Fruit fly (Drosophila melanogaster) whole organism, embryonic: Measurements from ENCODE around the gene Fdh.

ENCODE experiments used
- Antp ChIP-seq: fragments of 200-800 bp; sonication (Bioruptor generic); optimal IDR thresholded peaks from 3 replicates; lab custom pipeline; 2016; ENCODE audit warnings: missing biosample characterization, missing genetic modification characterization
- Atf6 ChIP-seq: fragments of 200-800 bp; sonication (Bioruptor generic); IDR thresholded peaks from 2 replicates; pipeline ENCODE4 v1.3.6; 2022; ENCODE audit warnings: missing biosample characterization, missing genetic modification characterization
- Bdp1 ChIP-seq: fragments of 200-800 bp; sonication (Bioruptor generic); optimal IDR thresholded peaks from 3 replicates; lab custom pipeline; 2016; ENCODE audit warnings: missing biosample characterization, missing genetic modification characterization
- CG10209 ChIP-seq: fragments of 200-800 bp; sonication (Bioruptor generic); optimal IDR thresholded peaks from 3 replicates; lab custom pipeline; 2017; ENCODE audit warnings: missing biosample characterization, mild to moderate bottlenecking, missing genetic modification characterization, missing genetic modification reagents
- CG10267 ChIP-seq: fragments of 200-800 bp; sonication (Bioruptor generic); optimal IDR thresholded peaks from 2 replicates; lab custom pipeline; 2018; ENCODE audit warnings: missing biosample characterization, mild to moderate bottlenecking, missing genetic modification characterization, moderate library complexity
- CG10654 ChIP-seq: fragments of 200-800 bp; sonication (Bioruptor generic); optimal IDR thresholded peaks from 2 replicates; lab custom pipeline; 2016; ENCODE audit warnings: missing biosample characterization, missing genetic modification characterization
- CG18619 ChIP-seq: fragments of 200-800 bp; sonication (Bioruptor generic); optimal IDR thresholded peaks from 3 replicates; lab custom pipeline; 2017; ENCODE audit warnings: missing biosample characterization, mild to moderate bottlenecking, missing genetic modification characterization
- CG18764 ChIP-seq: fragments of 200-800 bp; sonication (Bioruptor generic); optimal IDR thresholded peaks from 3 replicates; lab custom pipeline; 2016; ENCODE audit warnings: missing biosample characterization, missing genetic modification characterization
- CG32532 ChIP-seq: fragments of 200-800 bp; sonication (Bioruptor generic); IDR thresholded peaks from 2 replicates; pipeline ENCODE4 v1.3.6; 2022; ENCODE audit warnings: missing biosample characterization, missing genetic modification characterization
- CG5245 ChIP-seq: fragments of 200-800 bp; sonication (Bioruptor generic); optimal IDR thresholded peaks from 3 replicates; lab custom pipeline; 2016; ENCODE audit warnings: missing biosample characterization, missing genetic modification characterization
- CG6683 ChIP-seq: fragments of 200-800 bp; sonication (Bioruptor generic); optimal IDR thresholded peaks from 2 replicates; lab custom pipeline; 2017; ENCODE audit warnings: missing biosample characterization, mild to moderate bottlenecking, missing genetic modification characterization, missing genetic modification reagents
- CG7271 ChIP-seq: fragments of 200-800 bp; sonication (Bioruptor generic); optimal IDR thresholded peaks from 2 replicates; lab custom pipeline; 2018; ENCODE audit warnings: missing biosample characterization, mild to moderate bottlenecking, missing genetic modification characterization, moderate library complexity
- CG7839 ChIP-seq: fragments of 200-800 bp; sonication (Bioruptor generic); optimal IDR thresholded peaks from 3 replicates; lab custom pipeline; 2018; ENCODE audit warnings: missing biosample characterization, mild to moderate bottlenecking, missing genetic modification characterization, moderate library complexity
- CG9437 ChIP-seq: fragments of 200-800 bp; sonication (Bioruptor generic); optimal IDR thresholded peaks from 2 replicates; lab custom pipeline; 2018; ENCODE audit warnings: missing biosample characterization, mild to moderate bottlenecking, missing genetic modification characterization
- Dbx ChIP-seq: fragments of 200-800 bp; sonication (Bioruptor generic); IDR thresholded peaks from 3 replicates; pipeline ENCODE4 v1.3.6; 2022; ENCODE audit warnings: missing biosample characterization, missing genetic modification characterization
- Deaf1 ChIP-seq: fragments of 200-800 bp; optimal IDR thresholded peaks from 3 replicates; lab custom pipeline; 2019; ENCODE audit warnings: missing biosample characterization, mild to moderate bottlenecking, missing genetic modification characterization, moderate library complexity
- Dref ChIP-seq: fragments of 200-800 bp; sonication (Bioruptor generic); IDR thresholded peaks from 2 replicates; pipeline ENCODE4 v1.3.6; 2022; ENCODE audit warnings: missing biosample characterization, missing genetic modification characterization
- Ets97D ChIP-seq: fragments of 200-800 bp; sonication (Bioruptor generic); optimal IDR thresholded peaks from 3 replicates; lab custom pipeline; 2016; ENCODE audit warnings: missing biosample characterization, missing genetic modification characterization
- Fer2 ChIP-seq: fragments of 200-800 bp; sonication (Bioruptor generic); optimal IDR thresholded peaks from 2 replicates; lab custom pipeline; 2018; ENCODE audit warnings: missing biosample characterization, mild to moderate bottlenecking, missing genetic modification characterization, moderate library complexity
- HLH4C ChIP-seq: fragments of 200-800 bp; sonication (Bioruptor generic); IDR thresholded peaks from 3 replicates; pipeline ENCODE4 v1.3.6; 2022; ENCODE audit warnings: missing biosample characterization, missing genetic modification characterization; ENCODE audit not compliant: partially characterized antibody
- Hmx ChIP-seq: fragments of 200-800 bp; sonication (Bioruptor generic); optimal IDR thresholded peaks from 2 replicates; lab custom pipeline; 2016; ENCODE audit warnings: missing biosample characterization, missing genetic modification characterization
- Jarid2 ChIP-seq: fragments of 200-800 bp; sonication (Bioruptor generic); optimal IDR thresholded peaks from 3 replicates; lab custom pipeline; 2017; ENCODE audit warnings: mild to moderate bottlenecking, missing biosample characterization, missing genetic modification reagents, missing genetic modification characterization
- Lhr ChIP-seq: fragments of 200-800 bp; sonication (Bioruptor generic); optimal IDR thresholded peaks from 3 replicates; lab custom pipeline; 2017; ENCODE audit warnings: mild to moderate bottlenecking, missing biosample characterization, missing genetic modification reagents, missing genetic modification characterization
- Mad ChIP-seq: fragments of 200-800 bp; sonication (Bioruptor generic); optimal IDR thresholded peaks from 2 replicates; lab custom pipeline; 2016; ENCODE audit warnings: missing biosample characterization, missing genetic modification characterization
- NC2α ChIP-seq: fragments of 200-800 bp; sonication (Bioruptor generic); optimal IDR thresholded peaks from 2 replicates; lab custom pipeline; 2016; ENCODE audit warnings: missing biosample characterization, missing genetic modification characterization
- Opbp ChIP-seq: fragments of 200-800 bp; sonication (Bioruptor generic); IDR thresholded peaks from 3 replicates; pipeline ENCODE4 v1.3.6; 2022; ENCODE audit warnings: missing biosample characterization, missing genetic modification characterization; ENCODE audit not compliant: partially characterized antibody
- Sin3A ChIP-seq: fragments of >200 bp; optimal IDR thresholded peaks from 2 replicates; lab custom pipeline; 2018
- Six4 ChIP-seq: fragments of 200-800 bp; sonication (Bioruptor generic); optimal IDR thresholded peaks from 2 replicates; lab custom pipeline; 2016; ENCODE audit warnings: missing biosample characterization, missing genetic modification characterization
- YL-1 ChIP-seq: fragments of 200-800 bp; sonication (Bioruptor generic); optimal IDR thresholded peaks from 3 replicates; lab custom pipeline; 2017; ENCODE audit warnings: missing biosample characterization, mild to moderate bottlenecking, missing genetic modification characterization
- dmrt99B ChIP-seq: fragments of 200-800 bp; sonication (Bioruptor generic); optimal IDR thresholded peaks from 2 replicates; lab custom pipeline; 2018; ENCODE audit warnings: missing biosample characterization, mild to moderate bottlenecking, missing genetic modification characterization, moderate library complexity
- fd96Cb ChIP-seq: fragments of 200-800 bp; sonication (Bioruptor generic); optimal IDR thresholded peaks from 2 replicates; lab custom pipeline; 2018; ENCODE audit warnings: missing biosample characterization, mild to moderate bottlenecking, missing genetic modification characterization, moderate library complexity
- gcm ChIP-seq: fragments of 200-800 bp; sonication (Bioruptor generic); optimal IDR thresholded peaks from 2 replicates; lab custom pipeline; 2019; ENCODE audit warnings: missing biosample characterization, mild to moderate bottlenecking, missing genetic modification characterization, moderate library complexity
- grau ChIP-seq: fragments of 200-800 bp; optimal IDR thresholded peaks from 3 replicates; lab custom pipeline; 2019; ENCODE audit warnings: missing biosample characterization, mild to moderate bottlenecking, missing genetic modification characterization, moderate library complexity
- her ChIP-seq: fragments of 200-800 bp; sonication (Bioruptor generic); optimal IDR thresholded peaks from 2 replicates; lab custom pipeline; 2016; ENCODE audit warnings: missing biosample characterization, missing genetic modification characterization
- insv ChIP-seq, 2 experiments: fragments of 200-800 bp; sonication (Bioruptor generic); optimal IDR thresholded peaks; 3 replicates each; lab custom pipeline; 2016 to 2018; ENCODE audit warnings: missing biosample characterization in 2 of 2, missing genetic modification characterization in 2 of 2
- kay ChIP-seq: fragments of 200-800 bp; sonication (Bioruptor generic); optimal IDR thresholded peaks from 2 replicates; lab custom pipeline; 2016; ENCODE audit warnings: missing biosample characterization, missing genetic modification characterization
- ken ChIP-seq: fragments of 200-800 bp; sonication (Bioruptor generic); IDR thresholded peaks from 3 replicates; pipeline ENCODE4 v1.3.6; 2022; ENCODE audit warnings: missing biosample characterization, missing genetic modification characterization
- kni ChIP-seq: fragments of 200-800 bp; sonication (Bioruptor generic); optimal IDR thresholded peaks from 3 replicates; lab custom pipeline; 2017; ENCODE audit warnings: mild to moderate bottlenecking, missing biosample characterization, missing genetic modification reagents, missing genetic modification characterization
- nmo ChIP-seq: fragments of 200-800 bp; sonication (Bioruptor generic); optimal IDR thresholded peaks from 2 replicates; lab custom pipeline; 2018; ENCODE audit warnings: missing biosample characterization, mild to moderate bottlenecking, missing genetic modification characterization, moderate library complexity
- odd ChIP-seq: fragments of 200-800 bp; sonication (Bioruptor generic); optimal IDR thresholded peaks from 2 replicates; lab custom pipeline; 2017; ENCODE audit warnings: missing biosample characterization, mild to moderate bottlenecking, missing genetic modification characterization
- onecut ChIP-seq: fragments of 200-800 bp; sonication (Bioruptor generic); IDR thresholded peaks from 2 replicates; pipeline ENCODE4 v1.3.6; 2022; ENCODE audit warnings: missing biosample characterization, missing genetic modification characterization
- org-1 ChIP-seq: fragments of 200-800 bp; sonication (Bioruptor generic); optimal IDR thresholded peaks from 2 replicates; lab custom pipeline; 2017; ENCODE audit warnings: missing biosample characterization, missing genetic modification characterization
- peb ChIP-seq: fragments of 200-800 bp; sonication (Bioruptor generic); IDR thresholded peaks from 2 replicates; pipeline ENCODE4 v1.3.6; 2022; ENCODE audit warnings: missing biosample characterization, missing genetic modification characterization
- pnt ChIP-seq: fragments of 200-800 bp; sonication (Bioruptor generic); optimal IDR thresholded peaks from 3 replicates; lab custom pipeline; 2016; ENCODE audit warnings: missing biosample characterization, missing genetic modification characterization
- sqz ChIP-seq: fragments of 200-800 bp; sonication (Bioruptor generic); optimal IDR thresholded peaks from 3 replicates; lab custom pipeline; 2018; ENCODE audit warnings: missing biosample characterization, mild to moderate bottlenecking, missing genetic modification characterization
- stc ChIP-seq: fragments of 200-800 bp; sonication (Bioruptor generic); IDR thresholded peaks from 2 replicates; pipeline ENCODE4 v1.3.6; 2022; ENCODE audit warnings: missing biosample characterization, missing genetic modification characterization
- stwl ChIP-seq: fragments of 200-800 bp; sonication (Bioruptor generic); optimal IDR thresholded peaks from 3 replicates; lab custom pipeline; 2018; ENCODE audit warnings: missing biosample characterization, mild to moderate bottlenecking, missing genetic modification characterization, moderate library complexity
- sug ChIP-seq: fragments of 200-800 bp; optimal IDR thresholded peaks from 2 replicates; lab custom pipeline; 2019; ENCODE audit warnings: missing biosample characterization, mild to moderate bottlenecking, missing genetic modification characterization, moderate library complexity
- tgo ChIP-seq: fragments of 200-800 bp; sonication (Bioruptor generic); IDR thresholded peaks from 3 replicates; pipeline ENCODE4 v1.3.6; 2022; ENCODE audit warnings: missing biosample characterization, missing genetic modification characterization
- vnd ChIP-seq: fragments of 200-800 bp; sonication (Bioruptor generic); IDR thresholded peaks from 3 replicates; pipeline ENCODE4 v1.3.6; 2022; ENCODE audit warnings: missing biosample characterization, missing genetic modification characterization; ENCODE audit not compliant: partially characterized antibody

Fdh gene

dm6 chr3R:10872148-10872783 is at the start of gene Fdh (continued):
- TF ChIP-seq vnd (GFP tag; lab: Robert Waterston, UW) (no peak), HLH4C (GFP tag; lab: Robert Waterston, UW) (no peak), Opbp (GFP tag; lab: Robert Waterston, UW) (peak; percentile 96), Hmx (no peak), peb (GFP tag; lab: Robert Waterston, UW) (no peak), NC2α (GFP tag; lab: Kevin White, UChicago) (no peak), kay (GFP tag; lab: Kevin White, UChicago) (no peak), CG10209 (peak; percentile 44), grau (peak; percentile 66), CG6683 (peak; percentile 30), Six4 (no peak), pnt (GFP tag; lab: Kevin White, UChicago) (no peak), Dref (GFP tag; lab: Robert Waterston, UW) (no peak), dmrt99B (tag; lab: Kevin White, UChicago) (peak; percentile 58), stc (GFP tag; lab: Robert Waterston, UW) (peak; percentile 12; the same call in 1 of the 2 replicates), sug (tag; lab: Kevin White, UChicago) (peak; percentile 26), fd96Cb (peak; percentile 48), YL-1 (GFP tag; lab: Kevin White, UChicago) (peak; percentile 41), CG18619 (GFP tag; lab: Kevin White, UChicago) (peak; percentile 60), CG18764 (GFP tag; lab: Kevin White, UChicago) (peak; percentile 27), Deaf1 (tag; lab: Kevin White, UChicago) (no peak), stwl (peak; percentile 74), Fer2 (tag; lab: Kevin White, UChicago) (peak; percentile 32), insv (GFP tag; optimal IDR thresholded peaks at IDR 0.05; lab: Kevin White, UChicago) (peak in 1 of 2 experiments; percentile 62), tgo (GFP tag; lab: Robert Waterston, UW) (peak; percentile 41; the same call in 2 of the 3 replicates), CG7271 (peak; percentile 66), sqz (GFP tag; lab: Kevin White, UChicago) (peak; percentile 60), Jarid2 (GFP tag; lab: Kevin White, UChicago) (peak; percentile 6), kni (GFP tag; lab: Kevin White, UChicago) (peak; percentile 51), her (GFP tag; lab: Kevin White, UChicago) (no peak), CG9437 (peak; percentile 18), onecut (no peak), gcm (GFP tag; lab: Kevin White, UChicago) (peak; percentile 59), Sin3A (lab: Kevin White, UChicago) (peak; percentile 70), ken (GFP tag; lab: Robert Waterston, UW) (0 out of 3 replicates have a peak, but pooled peaks have one; percentile 26), Lhr (GFP tag; lab: Kevin White, UChicago) (peak; percentile 83), CG32532 (GFP tag; lab: Robert Waterston, UW) (peak; percentile 57; the same call in 1 of the 2 replicates), CG10267 (tag; lab: Kevin White, UChicago) (peak; percentile 82), odd (GFP tag; lab: Kevin White, UChicago) (peak; percentile 62), org-1 (GFP tag; lab: Kevin White, UChicago) (peak; percentile 8), Antp (GFP tag; lab: Kevin White, UChicago) (no peak), Mad (peak; percentile 12), CG5245 (GFP tag; lab: Kevin White, UChicago) (peak; percentile 31), Atf6 (GFP tag; lab: Robert Waterston, UW) (peak; percentile 45; the same call in 1 of the 2 replicates), CG10654 (GFP tag; lab: Kevin White, UChicago) (peak; percentile 36), Ets97D (GFP tag; lab: Kevin White, UChicago) (peak; percentile 95), CG7839 (tag; lab: Kevin White, UChicago) (peak; percentile 59), nmo (GFP tag; lab: Kevin White, UChicago) (peak; percentile 80), Bdp1 (GFP tag; lab: Kevin White, UChicago) (no peak), Dbx (GFP tag; lab: Robert Waterston, UW) (peak; percentile 54; the same call in 1 of the 3 replicates)
